Fruit fly (Drosophila melanogaster): ENCODE results near the gene Mat89Ba.

Gene Mat89Ba

dm6 chr3R:16231385-16232307 is 40.6 kb downstream of the Mat89Ba start (continued):
- TF ChIP-seq Xbp1 (GFP tag; optimal IDR thresholded peaks at IDR 0.05) (peak; percentile 71), chinmo (GFP tag; IDR thresholded peaks at IDR 0.05; ENCODE audit: partially characterized antibody) (no peak), CG4707 (GFP tag; optimal IDR thresholded peaks at IDR 0.05) (peak; percentile 31), tgo (GFP tag; IDR thresholded peaks at IDR 0.05) (no peak), Hand (GFP tag; optimal IDR thresholded peaks at IDR 0.05) (peak; percentile 78), H15 (GFP tag; IDR thresholded peaks at IDR 0.05) (no peak), ttk (GFP tag; IDR thresholded peaks at IDR 0.05) (no peak), prd (optimal IDR thresholded peaks at IDR 0.05) (no peak), prd (GFP tag; IDR thresholded peaks at IDR 0.05) (no peak), gem (tag; optimal IDR thresholded peaks at IDR 0.05) (peak; percentile 86), Bgb (GFP tag; IDR thresholded peaks at IDR 0.05; ENCODE audit: partially characterized antibody) (no peak), klu (GFP tag; IDR thresholded peaks at IDR 0.05) (no peak), jing (GFP tag; optimal IDR thresholded peaks at IDR 0.05) (peak; percentile 59), CG17361 (GFP tag; IDR thresholded peaks at IDR 0.05) (no peak), dm (GFP tag; optimal IDR thresholded peaks at IDR 0.05) (peak; percentile 46), CG11398 (GFP tag; optimal IDR thresholded peaks at IDR 0.05) (peak; percentile 66), ftz-f1 (GFP tag; optimal IDR thresholded peaks at IDR 0.05) (peak; percentile 76), NfI (GFP tag; optimal IDR thresholded peaks at IDR 0.05) (peak; percentile 50), jigr1 (GFP tag; IDR thresholded peaks at IDR 0.05) (no peak), CG10274 (GFP tag; optimal IDR thresholded peaks at IDR 0.05) (peak; percentile 58), Opbp (GFP tag; IDR thresholded peaks at IDR 0.05; ENCODE audit: partially characterized antibody) (no peak), Fer3 (tag; optimal IDR thresholded peaks at IDR 0.05) (peak; percentile 40), HLH54F (GFP tag; optimal IDR thresholded peaks at IDR 0.05) (peak; percentile 76), Dfd (GFP tag; optimal IDR thresholded peaks at IDR 0.05) (no peak), CG17612 (GFP tag; IDR thresholded peaks at IDR 0.05) (no peak), CG12155 (GFP tag; optimal IDR thresholded peaks at IDR 0.05) (peak; percentile 58), CG6175 (GFP tag; IDR thresholded peaks at IDR 0.05) (no peak), CG15601 (tag; optimal IDR thresholded peaks at IDR 0.05) (peak; percentile 57), unc-4 (GFP tag; IDR thresholded peaks at IDR 0.05; ENCODE audit: partially characterized antibody) (no peak), CG1233 (GFP tag; optimal IDR thresholded peaks at IDR 0.05) (peak; percentile 69), CG4360 (GFP tag; IDR thresholded peaks at IDR 0.05) (no peak), Myb (GFP tag; optimal IDR thresholded peaks at IDR 0.05) (peak; percentile 50), E2f2 (GFP tag; IDR thresholded peaks at IDR 0.05) (no peak), CG10147 (GFP tag; optimal IDR thresholded peaks at IDR 0.05) (peak; percentile 68), tna (GFP tag; IDR thresholded peaks at IDR 0.05; ENCODE audit: partially characterized antibody) (no peak), CG6765 (GFP tag; optimal IDR thresholded peaks at IDR 0.05) (no peak), dysf (GFP tag; IDR thresholded peaks at IDR 0.05) (no peak), mirr (GFP tag; optimal IDR thresholded peaks at IDR 0.05) (peak; percentile 20), CG17359 (tag; optimal IDR thresholded peaks at IDR 0.05) (peak; percentile 68), D (optimal IDR thresholded peaks at IDR 0.05) (no peak), D (GFP tag; optimal IDR thresholded peaks at IDR 0.05) (peak; percentile 73), CG11695 (GFP tag; IDR thresholded peaks at IDR 0.05) (no peak), Antp (GFP tag; optimal IDR thresholded peaks at IDR 0.05) (peak; percentile 78), H2.0 (GFP tag; IDR thresholded peaks at IDR 0.05) (no peak), CG1024 (GFP tag; IDR thresholded peaks at IDR 0.05) (no peak), CG10565 (GFP tag; optimal IDR thresholded peaks at IDR 0.05) (peak; percentile 5), CG8359 (GFP tag; optimal IDR thresholded peaks at IDR 0.05; ENCODE audit: borderline replicate concordance) (peak; percentile 63), run (tag; optimal IDR thresholded peaks at IDR 0.05) (peak; percentile 24), Lpt (GFP tag; optimal IDR thresholded peaks at IDR 0.05) (no peak), CG32767 (GFP tag; IDR thresholded peaks at IDR 0.05) (no peak)
